Fruit fly (Drosophila melanogaster): Measurements from ENCODE around the gene CG4592.
A peak's percentile ranks its signal among the peaks of the same experiment; 100 is the strongest.

The CG4592 gene

DNA sequence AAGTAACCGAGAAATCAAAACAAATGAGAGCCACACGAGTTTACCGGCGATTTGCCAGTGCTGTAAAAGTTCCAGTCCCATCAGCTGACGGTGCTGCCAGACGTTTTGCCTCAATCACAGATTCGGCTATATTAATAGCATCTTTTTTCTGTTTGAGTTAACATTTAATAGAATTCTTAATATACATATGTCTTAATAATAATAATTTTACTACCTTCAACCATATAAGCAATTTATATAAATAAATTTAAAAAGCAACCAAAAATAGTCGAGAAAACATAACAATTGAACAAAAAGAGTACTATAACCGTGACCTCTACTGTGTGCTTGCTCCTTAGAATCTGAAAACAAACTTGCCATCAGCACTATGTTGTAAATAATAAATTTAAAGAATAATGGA, 32.7 kb downstream of the CG4592 start, which contains the start of the genes CG13126 and CG4709 (continued):
- peak; percentile 92 for TF ChIP-seq HHEX (GFP tag; optimal IDR thresholded peaks at IDR 0.05)
- TF ChIP-seq CG15479 (GFP tag; optimal IDR thresholded peaks at IDR 0.05), result no peak
- TF ChIP-seq Oaz (GFP tag; IDR thresholded peaks at IDR 0.05), result peak; percentile 73
- peak in 1 of 2 experiments; percentile 83 for TF ChIP-seq Hr78 (GFP tag; optimal IDR thresholded peaks at IDR 0.05)
- TF ChIP-seq CG11504 (tag; optimal IDR thresholded peaks at IDR 0.05), result peak; percentile 91
- TF ChIP-seq esg (GFP tag; conservative IDR thresholded peaks at IDR 0.05), result peak; percentile 88
- peak; percentile 48; the same call in 2 of the 4 replicates for TF ChIP-seq Gug (GFP tag; IDR thresholded peaks at IDR 0.05)
- TF ChIP-seq CG17829 (tag; optimal IDR thresholded peaks at IDR 0.05), result peak; percentile 97
- TF ChIP-seq ham (GFP tag; IDR thresholded peaks at IDR 0.05), result no peak
- peak; percentile 49 for TF ChIP-seq CG33213 (GFP tag; optimal IDR thresholded peaks at IDR 0.05)
- TF ChIP-seq CG16779 (GFP tag; IDR thresholded peaks at IDR 0.05), result no peak
- no peak for TF ChIP-seq hbn (GFP tag; IDR thresholded peaks at IDR 0.05; ENCODE audit: partially characterized antibody)
- no peak for TF ChIP-seq ftz-f1 (GFP tag; optimal IDR thresholded peaks at IDR 0.05)
- no peak for TF ChIP-seq cg (GFP tag; optimal IDR thresholded peaks at IDR 0.05)
- TF ChIP-seq CG34422 (GFP tag; IDR thresholded peaks at IDR 0.05), result peak; percentile 93
- TF ChIP-seq NK7.1 (GFP tag; optimal IDR thresholded peaks at IDR 0.05), result peak; percentile 29
- peak; percentile 91 for TF ChIP-seq tgo (GFP tag; IDR thresholded peaks at IDR 0.05)
- TF ChIP-seq CG6272 (GFP tag; IDR thresholded peaks at IDR 0.05), result peak; percentile 86
- TF ChIP-seq Sox100B (GFP tag; optimal IDR thresholded peaks at IDR 0.05), result peak; percentile 91
- TF ChIP-seq E2f2 (GFP tag; IDR thresholded peaks at IDR 0.05), result peak; percentile 76
- peak; percentile 16 for TF ChIP-seq CG10274 (GFP tag; optimal IDR thresholded peaks at IDR 0.05)
- peak; percentile 87 for TF ChIP-seq croc (GFP tag; conservative IDR thresholded peaks at IDR 0.05)
- peak; percentile 96 for TF ChIP-seq CG2678 (tag; optimal IDR thresholded peaks at IDR 0.05)
- peak; percentile 84 for TF ChIP-seq CG3065 (GFP tag; optimal IDR thresholded peaks at IDR 0.05)
- TF ChIP-seq chn (GFP tag; optimal IDR thresholded peaks at IDR 0.05), result peak; percentile 51
- TF ChIP-seq crol (GFP tag; IDR thresholded peaks at IDR 0.05), result no peak
- TF ChIP-seq jumu (GFP tag; optimal IDR thresholded peaks at IDR 0.05), result no peak
- TF ChIP-seq eyg (GFP tag; optimal IDR thresholded peaks at IDR 0.05), result peak; percentile 4
- TF ChIP-seq HmgD (GFP tag; optimal IDR thresholded peaks at IDR 0.05), result no peak
- TF ChIP-seq CG9797 (GFP tag; optimal IDR thresholded peaks at IDR 0.05), result peak; percentile 43
- peak in 1 of 2 experiments; percentile 94 for TF ChIP-seq Eip74EF (GFP tag; optimal IDR thresholded peaks at IDR 0.05)
- TF ChIP-seq dan (GFP tag; IDR thresholded peaks at IDR 0.05), result no peak
- TF ChIP-seq trh (GFP tag; optimal IDR thresholded peaks at IDR 0.05), result peak; percentile 46
- no peak for TF ChIP-seq sr (GFP tag; IDR thresholded peaks at IDR 0.05)
- no peak for TF ChIP-seq Kr (GFP tag; optimal IDR thresholded peaks at IDR 0.05)
- TF ChIP-seq Elba2 (GFP tag; optimal IDR thresholded peaks at IDR 0.05), result peak; percentile 15
- peak in 1 of 2 experiments; percentile 42 for TF ChIP-seq chif (GFP tag; optimal IDR thresholded peaks at IDR 0.05)
- TF ChIP-seq Atf6 (GFP tag; IDR thresholded peaks at IDR 0.05), result peak; percentile 84
- TF ChIP-seq Deaf1 (tag; optimal IDR thresholded peaks at IDR 0.05), result peak; percentile 73
- TF ChIP-seq jing (GFP tag; optimal IDR thresholded peaks at IDR 0.05), result peak; percentile 41
- TF ChIP-seq fd96Cb (tag; optimal IDR thresholded peaks at IDR 0.05), result peak; percentile 91
- TF ChIP-seq NC2α (GFP tag; optimal IDR thresholded peaks at IDR 0.05), result no peak
- TF ChIP-seq Awh (GFP tag; IDR thresholded peaks at IDR 0.05), result peak; percentile 89
- TF ChIP-seq knrl (GFP tag; IDR thresholded peaks at IDR 0.05; ENCODE audit: partially characterized antibody), result no peak
- peak; percentile 82 for TF ChIP-seq ATbp (GFP tag; optimal IDR thresholded peaks at IDR 0.05)
- TF ChIP-seq ci (GFP tag; IDR thresholded peaks at IDR 0.05), result peak; percentile 86
- TF ChIP-seq Dp (GFP tag; optimal IDR thresholded peaks at IDR 0.05), result peak; percentile 57
- no peak for TF ChIP-seq Lpt (GFP tag; optimal IDR thresholded peaks at IDR 0.05)
- TF ChIP-seq CG7745 (tag; optimal IDR thresholded peaks at IDR 0.05), result no peak
- peak; percentile 59 for TF ChIP-seq CG1647 (GFP tag; optimal IDR thresholded peaks at IDR 0.05)
- peak; percentile 95 for TF ChIP-seq Spps (tag; optimal IDR thresholded peaks at IDR 0.05)
